Worm (Caenorhabditis elegans) whole organism, young adult: ENCODE data around the gene casy-1.
A peak's percentile ranks its signal among the peaks of the same experiment; 100 is the strongest.

ENCODE experiments used
- B0261.1 ChIP-seq: sonication (generic microtip); optimal IDR thresholded peaks from 2 replicates; lab custom pipeline; 2016; ENCODE audit warnings: mild to moderate bottlenecking, missing genetic modification characterization, moderate library complexity, missing compliant biosample characterization
- D2030.7 ChIP-seq: fragments of 200-800 bp; sonication (Bioruptor generic); IDR thresholded peaks from 2 replicates; pipeline ENCODE4 v1.3.6; 2022; ENCODE audit warnings: missing genetic modification reagents, missing genetic modification characterization, missing compliant biosample characterization
- F33H1.4 ChIP-seq: fragments of 200-800 bp; sonication (Bioruptor generic); IDR thresholded peaks from 2 replicates; pipeline ENCODE4 v1.3.6; 2022; ENCODE audit warnings: missing genetic modification reagents, missing genetic modification characterization, missing compliant biosample characterization
- F37B4.10 ChIP-seq: fragments of 200-800 bp; sonication (Bioruptor generic); IDR thresholded peaks from 2 replicates; pipeline ENCODE4 v1.3.6; 2022; ENCODE audit warnings: missing genetic modification characterization, missing compliant biosample characterization
- F49E8.2 ChIP-seq: sonication (generic microtip); optimal IDR thresholded peaks from 3 replicates; lab custom pipeline; 2017; ENCODE audit warnings: missing genetic modification characterization, mild to moderate bottlenecking, missing compliant biosample characterization, antibody characterized with exemption, moderate library complexity; ENCODE audit not compliant: insufficient read depth
- F52B5.7 ChIP-seq: sonication (generic microtip); optimal IDR thresholded peaks from 2 replicates; lab custom pipeline; 2016; ENCODE audit warnings: mild to moderate bottlenecking, missing genetic modification characterization, missing compliant biosample characterization
- F55B11.4 ChIP-seq: sonication (generic microtip); optimal IDR thresholded peaks from 2 replicates; lab custom pipeline; 2016; ENCODE audit warnings: missing compliant biosample characterization, missing genetic modification characterization, borderline replicate concordance; ENCODE audit not compliant: insufficient read depth
- T26A5.8 ChIP-seq: sonication (generic microtip); optimal IDR thresholded peaks from 2 replicates; lab custom pipeline; 2016; ENCODE audit warnings: missing genetic modification characterization, missing compliant biosample characterization
- Y53F4B.3 ChIP-seq: fragments of 200-800 bp; sonication (Bioruptor generic); IDR thresholded peaks from 2 replicates; pipeline ENCODE4 v1.3.6; 2022; ENCODE audit warnings: missing genetic modification reagents, missing genetic modification characterization, missing compliant biosample characterization
- Y53G8AR.9 ChIP-seq: fragments of 200-800 bp; sonication (Bioruptor generic); conservative IDR thresholded peaks from 2 replicates; pipeline ENCODE4 v1.3.6; 2022; ENCODE audit warnings: missing genetic modification reagents, missing genetic modification characterization, missing compliant biosample characterization
- ZK185.1 ChIP-seq: sonication (generic microtip); optimal IDR thresholded peaks from 2 replicates; lab custom pipeline; 2016; ENCODE audit warnings: mild to moderate bottlenecking, missing genetic modification characterization, missing compliant biosample characterization; ENCODE audit not compliant: poor library complexity, severe bottlenecking
- akir-1 ChIP-seq: fragments of 200-800 bp; sonication (Bioruptor generic); optimal IDR thresholded peaks from 2 replicates; lab custom pipeline; 2018; ENCODE audit warnings: mild to moderate bottlenecking, missing genetic modification characterization, moderate library complexity, missing compliant biosample characterization
- ama-1 ChIP-seq, 3 experiments: fragments of 150-350 bp in 1 of 3; sonication (generic microtip) in 2 of 3; optimal IDR thresholded peaks; 2 replicates each; lab custom pipeline; 2014 to 2018; ENCODE audit warnings: missing biosample characterization in 2 of 3, missing genetic modification characterization in 2 of 3, missing genetic modification reagents in 2 of 3
- aptf-2 ChIP-seq: fragments of 200-800 bp; sonication (Bioruptor generic); conservative IDR thresholded peaks from 2 replicates; pipeline ENCODE4 v1.3.6; 2022; ENCODE audit warnings: missing genetic modification reagents, missing genetic modification characterization, missing compliant biosample characterization
- atf-7 ChIP-seq: sonication (generic microtip); optimal IDR thresholded peaks from 2 replicates; lab custom pipeline; 2017; ENCODE audit warnings: mild to moderate bottlenecking, missing genetic modification characterization, missing compliant biosample characterization
- attf-5 ChIP-seq: fragments of 200-800 bp; sonication (Bioruptor generic); optimal IDR thresholded peaks from 2 replicates; lab custom pipeline; 2018; ENCODE audit warnings: mild to moderate bottlenecking, missing genetic modification characterization, missing compliant biosample characterization
- bed-2 ChIP-seq: fragments of 200-800 bp; sonication (Bioruptor generic); IDR thresholded peaks from 2 replicates; pipeline ENCODE4 v1.3.6; 2022; ENCODE audit warnings: missing genetic modification reagents, missing genetic modification characterization, missing compliant biosample characterization
- cebp-1 ChIP-seq, 2 experiments: fragments of 200-800 bp in 1 of 2; sonication (Bioruptor generic) in 1 of 2; sonication (generic microtip) in 1 of 2; IDR thresholded peaks in 1 of 2; optimal IDR thresholded peaks in 1 of 2; 2 replicates each; pipeline versions ENCODE4 v1.3.6 to Lab custom; 2017 to 2022; ENCODE audit warnings: missing compliant biosample characterization in 2 of 2, missing genetic modification characterization in 2 of 2, mild to moderate bottlenecking in 1 of 2, missing genetic modification reagents in 1 of 2, moderate library complexity in 1 of 2
- cebp-2 ChIP-seq: fragments of 200-800 bp; sonication (Bioruptor generic); IDR thresholded peaks from 2 replicates; pipeline ENCODE4 v1.3.6; 2022; ENCODE audit warnings: missing genetic modification characterization, missing compliant biosample characterization
- ceh-27 ChIP-seq: fragments of 200-800 bp; sonication (Bioruptor generic); optimal IDR thresholded peaks from 2 replicates; lab custom pipeline; 2018; ENCODE audit warnings: mild to moderate bottlenecking, missing genetic modification characterization, moderate library complexity, missing compliant biosample characterization
- ceh-58 ChIP-seq: fragments of 200-800 bp; sonication (Bioruptor generic); IDR thresholded peaks from 2 replicates; pipeline ENCODE4 v1.3.6; 2022; ENCODE audit warnings: missing genetic modification characterization, missing compliant biosample characterization
- dox-1 ChIP-seq: fragments of 200-800 bp; sonication (Bioruptor generic); IDR thresholded peaks from 2 replicates; pipeline ENCODE4 v1.3.6; 2022; ENCODE audit warnings: missing genetic modification reagents, missing genetic modification characterization, missing compliant biosample characterization
- egrh-3 ChIP-seq: fragments of 200-800 bp; sonication (Bioruptor generic); IDR thresholded peaks from 2 replicates; pipeline ENCODE4 v1.3.6; 2022; ENCODE audit warnings: missing genetic modification reagents, missing genetic modification characterization, missing compliant biosample characterization
- ets-4 ChIP-seq: fragments of 200-800 bp; sonication (Bioruptor generic); optimal IDR thresholded peaks from 2 replicates; lab custom pipeline; 2018; ENCODE audit warnings: mild to moderate bottlenecking, missing genetic modification characterization, missing compliant biosample characterization
- fkh-3 ChIP-seq: sonication (generic microtip); optimal IDR thresholded peaks from 2 replicates; lab custom pipeline; 2016; ENCODE audit warnings: mild to moderate bottlenecking, missing genetic modification characterization, missing compliant biosample characterization
- him-1 ChIP-seq: sonication (generic microtip); optimal IDR thresholded peaks from 2 replicates; lab custom pipeline; 2016; ENCODE audit warnings: missing genotype, missing genetic modification reagents, missing genetic modification characterization, missing compliant biosample characterization
- hmg-1.2 ChIP-seq: fragments of 200-800 bp; sonication (Bioruptor generic); IDR thresholded peaks from 2 replicates; pipeline ENCODE4 v1.3.6; 2022; ENCODE audit warnings: missing genetic modification reagents, missing genetic modification characterization, missing compliant biosample characterization
- lag-1 ChIP-seq: fragments of 200-800 bp; sonication (Bioruptor generic); IDR thresholded peaks from 2 replicates; pipeline ENCODE4 v1.3.6; 2022; ENCODE audit warnings: missing genetic modification reagents, missing genetic modification characterization, missing compliant biosample characterization
- lin-35 ChIP-seq, 3 experiments: fragments of 150-350 bp in 2 of 3; sonication (generic microtip) in 1 of 3; optimal IDR thresholded peaks; 2 replicates each; lab custom pipeline; 2014 to 2018; ENCODE audit warnings: missing biosample characterization in 3 of 3, missing genetic modification characterization in 3 of 3, missing genetic modification reagents in 3 of 3
- lsl-1 ChIP-seq: fragments of 200-800 bp; sonication (Bioruptor generic); optimal IDR thresholded peaks from 2 replicates; lab custom pipeline; 2018; ENCODE audit warnings: mild to moderate bottlenecking, missing genetic modification characterization, moderate library complexity, missing compliant biosample characterization
- lsy-27 ChIP-seq: sonication (generic microtip); optimal IDR thresholded peaks from 2 replicates; lab custom pipeline; 2017; ENCODE audit warnings: missing genetic modification characterization, mild to moderate bottlenecking, missing compliant biosample characterization, antibody characterized with exemption, missing genotype, borderline replicate concordance; ENCODE audit not compliant: insufficient read depth
- madf-6 ChIP-seq: fragments of 200-800 bp; sonication (Bioruptor generic); IDR thresholded peaks from 2 replicates; pipeline ENCODE4 v1.3.6; 2022; ENCODE audit warnings: missing genetic modification reagents, missing genetic modification characterization, missing compliant biosample characterization
- mxl-1 ChIP-seq: sonication (generic microtip); optimal IDR thresholded peaks from 2 replicates; lab custom pipeline; 2016; ENCODE audit warnings: missing genetic modification characterization, missing compliant biosample characterization
- nhr-27 ChIP-seq: fragments of 200-800 bp; sonication (Bioruptor generic); optimal IDR thresholded peaks from 2 replicates; lab custom pipeline; 2018; ENCODE audit warnings: mild to moderate bottlenecking, missing genetic modification characterization, moderate library complexity, missing compliant biosample characterization
- nhr-80 ChIP-seq: sonication (generic microtip); optimal IDR thresholded peaks from 2 replicates; lab custom pipeline; 2016; ENCODE audit warnings: missing genetic modification characterization, missing compliant biosample characterization
- repo-1 ChIP-seq: sonication (generic microtip); optimal IDR thresholded peaks from 2 replicates; lab custom pipeline; 2017; ENCODE audit warnings: mild to moderate bottlenecking, missing genetic modification characterization, missing compliant biosample characterization
- snpc-1.3 ChIP-seq: sonication (generic microtip); optimal IDR thresholded peaks from 2 replicates; lab custom pipeline; 2017; ENCODE audit warnings: missing genetic modification characterization, mild to moderate bottlenecking, missing compliant biosample characterization, antibody characterized with exemption, moderate library complexity, missing genotype, missing genetic modification reagents; ENCODE audit not compliant: insufficient read depth
- somi-1 ChIP-seq: fragments of 200-800 bp; sonication (Bioruptor generic); optimal IDR thresholded peaks from 2 replicates; lab custom pipeline; 2018; ENCODE audit warnings: mild to moderate bottlenecking, missing genetic modification characterization, missing compliant biosample characterization
- sptf-2 ChIP-seq: fragments of 200-800 bp; sonication (Bioruptor generic); optimal IDR thresholded peaks from 2 replicates; lab custom pipeline; 2018; ENCODE audit warnings: mild to moderate bottlenecking, missing genetic modification characterization, missing compliant biosample characterization
- tbx-9 ChIP-seq: sonication (generic microtip); optimal IDR thresholded peaks from 2 replicates; lab custom pipeline; 2016; ENCODE audit warnings: borderline replicate concordance, missing genetic modification characterization, inconsistent platforms, missing compliant biosample characterization
- xnd-1 ChIP-seq: sonication (generic microtip); optimal IDR thresholded peaks from 2 replicates; lab custom pipeline; 2016; ENCODE audit warnings: missing genotype, missing genetic modification reagents, missing genetic modification characterization, missing compliant biosample characterization
- zfh-2 ChIP-seq: fragments of 200-800 bp; sonication (Bioruptor generic); conservative IDR thresholded peaks from 2 replicates; pipeline ENCODE4 v1.3.6; 2022; ENCODE audit warnings: missing genetic modification reagents, missing genetic modification characterization, missing compliant biosample characterization
- ztf-22 ChIP-seq: fragments of 200-800 bp; sonication (Bioruptor generic); optimal IDR thresholded peaks from 2 replicates; lab custom pipeline; 2018; ENCODE audit warnings: mild to moderate bottlenecking, missing genetic modification characterization, moderate library complexity, missing compliant biosample characterization
- ztf-25 ChIP-seq: fragments of 200-800 bp; sonication (Bioruptor generic); IDR thresholded peaks from 2 replicates; pipeline ENCODE4 v1.3.6; 2022; ENCODE audit warnings: missing genetic modification reagents, missing genetic modification characterization, missing compliant biosample characterization

casy-1 gene

DNA sequence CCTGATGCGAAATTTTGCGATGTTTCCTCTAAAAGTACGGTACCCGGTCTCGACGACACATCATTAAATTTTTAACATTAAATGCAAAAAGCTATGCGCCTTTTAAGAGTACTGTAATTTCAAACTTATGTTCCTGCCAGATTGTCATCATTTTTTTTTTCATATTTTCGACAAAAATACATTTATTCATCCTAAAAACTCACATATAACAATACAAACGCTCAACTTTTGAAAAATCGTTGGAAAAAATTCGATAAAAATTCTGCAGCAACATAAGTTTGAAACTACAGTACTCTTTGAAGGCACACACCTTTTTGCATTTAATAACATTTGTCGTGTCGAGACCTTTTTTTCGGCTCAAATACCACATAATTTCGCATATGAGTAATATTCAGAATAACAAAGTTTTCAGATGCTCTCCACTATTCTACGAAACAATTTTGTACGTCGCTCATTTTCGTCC, 39.4 kb downstream of the casy-1 start, which contains the start of gene frh-1:
TSS of gene frh-1 (plus strand) at position 413 of the 463 bp plus-strand sequence.
- TF ChIP-seq sptf-2 (GFP tag; lab: Kevin White, UChicago) = no peak
- no peak for TF ChIP-seq mxl-1 (tag; lab: Kevin White, UChicago)
- no peak for TF ChIP-seq F37B4.10
- TF ChIP-seq lsl-1 (GFP tag; lab: Kevin White, UChicago) = peak; percentile 2
- TF ChIP-seq Y53F4B.3 (GFP tag; lab: Robert Waterston, UW) = no peak
- no peak for TF ChIP-seq ceh-58
- TF ChIP-seq ama-1 (optimal IDR thresholded peaks at IDR 0.05; lab: Kevin White, UChicago) = no peak
- no peak for TF ChIP-seq ama-1 (GFP tag; optimal IDR thresholded peaks at IDR 0.05; lab: Kevin White, UChicago)
- TF ChIP-seq F33H1.4 (GFP tag; lab: Robert Waterston, UW) = no peak
- no peak for TF ChIP-seq cebp-2 (GFP tag; lab: Robert Waterston, UW)
- no peak for TF ChIP-seq him-1 (tag; lab: Kevin White, UChicago)
- no peak for TF ChIP-seq B0261.1 (tag; lab: Kevin White, UChicago)
- TF ChIP-seq zfh-2 (GFP tag; lab: Robert Waterston, UW) = no peak
- no peak for TF ChIP-seq ztf-22 (GFP tag; lab: Kevin White, UChicago)
- no peak for TF ChIP-seq F52B5.7
- no peak for TF ChIP-seq somi-1 (GFP tag; lab: Kevin White, UChicago)
- TF ChIP-seq repo-1 (tag; lab: Kevin White, UChicago) = peak; percentile 41
- TF ChIP-seq bed-2 (GFP tag; lab: Robert Waterston, UW) = no peak
- TF ChIP-seq Y53G8AR.9 (GFP tag; lab: Robert Waterston, UW) = 0 out of 2 replicates have a peak, but pooled peaks have one; percentile 57
- no peak for TF ChIP-seq tbx-9 (tag; lab: Kevin White, UChicago)
- no peak for TF ChIP-seq snpc-1.3
- no peak for TF ChIP-seq F55B11.4
- no peak for TF ChIP-seq lin-35 (GFP tag; optimal IDR thresholded peaks at IDR 0.05; lab: Kevin White, UChicago)
- no peak for TF ChIP-seq egrh-3 (GFP tag; lab: Robert Waterston, UW)
- 0 out of 2 replicates have a peak, but pooled peaks have one; percentile 22 for TF ChIP-seq madf-6 (GFP tag; lab: Robert Waterston, UW)
- no peak for TF ChIP-seq T26A5.8 (tag; lab: Kevin White, UChicago)
- TF ChIP-seq ceh-27 (GFP tag; lab: Kevin White, UChicago) = no peak
- no peak for TF ChIP-seq ztf-25 (GFP tag; lab: Robert Waterston, UW)
- TF ChIP-seq fkh-3 (tag; lab: Kevin White, UChicago) = no peak

- no peak for TF ChIP-seq akir-1
- peak; percentile 50 for TF ChIP-seq nhr-80 (tag; lab: Kevin White, UChicago)
These were observed 42.6 kb downstream of the casy-1 start for ce11 chrII:5913897-5914296.

DNA sequence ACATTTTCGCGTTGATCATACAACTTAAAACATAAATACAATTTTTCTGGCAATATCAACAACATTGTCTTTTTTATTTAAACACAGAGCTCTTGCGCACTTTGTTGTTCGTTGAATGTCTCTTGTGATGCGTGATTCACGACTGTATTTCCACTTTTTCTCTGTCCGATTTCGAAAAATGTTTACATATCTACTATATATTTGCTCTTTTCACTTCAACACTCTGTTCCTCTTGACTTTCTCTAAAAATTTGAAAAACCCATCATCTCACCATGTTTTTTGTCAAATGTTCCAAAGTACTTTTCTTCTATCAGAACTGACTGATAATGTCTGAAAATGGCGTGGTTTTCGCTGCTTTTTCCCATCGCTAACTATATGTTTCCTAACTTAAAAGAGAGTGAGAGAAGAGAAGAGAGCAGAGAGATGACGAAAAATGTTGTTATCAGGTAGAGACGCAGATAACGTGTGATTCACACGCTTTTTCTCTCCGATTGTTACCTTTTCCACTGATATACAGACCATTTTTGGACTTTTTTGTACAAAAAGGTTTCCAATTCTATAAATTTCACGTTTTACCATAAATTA, 44.5 kb downstream of the casy-1 start:
- no peak for TF ChIP-seq cebp-1 (GFP tag; IDR thresholded peaks at IDR 0.05; lab: Robert Waterston, UW)
- peak; percentile 52 for TF ChIP-seq cebp-1 (tag; optimal IDR thresholded peaks at IDR 0.05; lab: Kevin White, UChicago)
- TF ChIP-seq lsy-27 (tag; lab: Kevin White, UChicago) = no peak
- peak; percentile 12 for TF ChIP-seq attf-5
- no peak for TF ChIP-seq ztf-22 (GFP tag; lab: Kevin White, UChicago)
- peak; percentile 41; the same call in 1 of the 2 replicates for TF ChIP-seq hmg-1.2 (GFP tag; lab: Robert Waterston, UW)
- TF ChIP-seq D2030.7 (GFP tag; lab: Robert Waterston, UW) = no peak
- no peak for TF ChIP-seq lag-1 (GFP tag; lab: Robert Waterston, UW)
- no peak for TF ChIP-seq nhr-27
- no peak for TF ChIP-seq xnd-1
- no peak for TF ChIP-seq F49E8.2 (tag; lab: Kevin White, UChicago)
- peak; percentile 93 for TF ChIP-seq nhr-80 (tag; lab: Kevin White, UChicago)
- TF ChIP-seq ZK185.1 (tag; lab: Kevin White, UChicago) = no peak
- TF ChIP-seq aptf-2 = no peak
- 0 out of 2 replicates have a peak, but pooled peaks have one; percentile 41 for TF ChIP-seq dox-1
- peak; percentile 9 for TF ChIP-seq atf-7
- peak; percentile 43 for TF ChIP-seq ets-4 (GFP tag; lab: Kevin White, UChicago)
